Fruit fly (Drosophila melanogaster): Measurements from ENCODE around the gene hop.

hop gene

DNA sequence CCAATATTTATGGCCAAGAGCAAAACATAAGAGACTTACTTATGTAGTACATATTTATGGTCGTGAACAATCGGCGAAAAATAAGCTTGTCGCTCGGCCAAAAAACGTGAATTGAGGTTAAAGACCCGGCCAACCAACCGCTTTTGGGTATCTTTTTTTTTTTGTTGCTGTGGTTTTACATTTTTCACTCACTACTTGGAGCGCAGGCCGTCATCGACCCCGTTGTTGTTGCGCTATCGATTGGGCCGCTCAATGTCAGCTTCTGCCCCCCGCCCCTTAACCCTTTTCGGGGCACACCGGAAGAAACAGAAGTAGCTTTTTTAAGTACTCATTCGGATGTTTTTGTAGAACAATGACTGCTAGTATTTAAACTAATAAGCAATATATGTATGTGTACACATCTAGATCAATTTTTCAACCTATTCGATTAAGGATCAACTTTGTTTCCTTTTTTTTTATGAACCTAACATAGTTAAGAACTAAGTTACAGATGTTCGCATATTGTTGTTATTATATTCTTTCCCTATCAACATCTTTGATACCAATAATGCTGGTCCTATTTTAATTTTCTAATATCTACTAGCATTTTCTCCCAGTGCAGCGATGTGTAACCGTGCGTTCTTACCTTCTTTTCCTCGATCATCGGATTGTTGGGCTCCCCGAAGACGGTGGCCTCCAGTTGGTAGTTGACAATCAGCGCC lies 29.7 kb downstream of the hop start (continued):
- TF ChIP-seq Hr4 (GFP tag; optimal IDR thresholded peaks at IDR 0.05), result no peak
- peak; percentile 68 for TF ChIP-seq CG31627 (GFP tag; optimal IDR thresholded peaks at IDR 0.05)
- peak; percentile 51 for TF ChIP-seq CG11902 (GFP tag; optimal IDR thresholded peaks at IDR 0.05)
- TF ChIP-seq OdsH (GFP tag; optimal IDR thresholded peaks at IDR 0.05), result no peak
- no peak for TF ChIP-seq vri (GFP tag; optimal IDR thresholded peaks at IDR 0.05)
- no peak for TF ChIP-seq Eip93F (GFP tag; optimal IDR thresholded peaks at IDR 0.05)
- TF ChIP-seq net (GFP tag; optimal IDR thresholded peaks at IDR 0.05), result no peak
- no peak for TF ChIP-seq CG10669 (GFP tag; optimal IDR thresholded peaks at IDR 0.05)
- peak; percentile 64 for TF ChIP-seq CG15336 (GFP tag; IDR thresholded peaks at IDR 0.05)
- TF ChIP-seq CG7368 (GFP tag; optimal IDR thresholded peaks at IDR 0.05), result no peak
- TF ChIP-seq topi (GFP tag; optimal IDR thresholded peaks at IDR 0.05), result no peak
- no peak for TF ChIP-seq Hr38 (GFP tag; optimal IDR thresholded peaks at IDR 0.05)
- peak in 1 of 2 experiments; percentile 30 for TF ChIP-seq salr (GFP tag; optimal IDR thresholded peaks at IDR 0.05)
- peak; percentile 38; the same call in 1 of the 2 replicates for TF ChIP-seq Gug (GFP tag; IDR thresholded peaks at IDR 0.05)
- TF ChIP-seq Ets21C (GFP tag; optimal IDR thresholded peaks at IDR 0.05), result peak; percentile 51
- TF ChIP-seq CG11294 (GFP tag; IDR thresholded peaks at IDR 0.05), result no peak
- TF ChIP-seq CG1621 (tag; optimal IDR thresholded peaks at IDR 0.05), result no peak

DNA sequence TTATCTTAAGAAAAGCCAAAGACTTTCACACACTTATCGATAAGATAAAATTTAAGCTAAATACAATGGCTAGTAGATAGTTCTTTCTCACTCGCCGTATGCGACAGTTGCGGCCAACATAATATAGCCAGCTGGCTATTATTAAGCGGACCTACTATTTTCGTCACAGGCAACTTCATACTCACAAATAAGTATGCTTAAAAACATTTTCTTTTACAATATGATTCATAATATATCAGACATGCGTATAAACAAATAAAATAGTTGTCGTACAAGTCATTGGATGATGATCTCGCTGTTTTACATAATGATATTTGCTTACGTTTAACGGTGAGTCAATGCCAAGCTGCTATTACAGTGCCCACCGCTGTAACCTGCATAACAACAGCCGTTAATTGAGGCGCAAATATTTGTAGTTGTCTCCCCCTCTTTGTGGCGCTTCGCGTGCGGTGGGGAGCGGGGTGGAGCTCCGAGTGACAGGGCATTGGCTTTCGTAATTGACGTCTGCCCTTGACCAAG lies 41.6 kb downstream of the hop start:
- TF ChIP-seq CG11902 (GFP tag; optimal IDR thresholded peaks at IDR 0.05) (peak; percentile 59), eg (GFP tag; IDR thresholded peaks at IDR 0.05) (peak; percentile 76), CG10631 (GFP tag; optimal IDR thresholded peaks at IDR 0.05) (peak; percentile 72), spab (GFP tag; optimal IDR thresholded peaks at IDR 0.05) (peak; percentile 51), vri (GFP tag; optimal IDR thresholded peaks at IDR 0.05) (peak; percentile 65), topi (GFP tag; optimal IDR thresholded peaks at IDR 0.05) (peak; percentile 72), CG3032 (tag; optimal IDR thresholded peaks at IDR 0.05) (peak; percentile 68), CG1621 (tag; optimal IDR thresholded peaks at IDR 0.05) (peak; percentile 74), Gug (GFP tag; IDR thresholded peaks at IDR 0.05) (peak; percentile 58; the same call in 1 of the 2 replicates), achi (GFP tag; optimal IDR thresholded peaks at IDR 0.05) (peak; percentile 65), Eip75B (GFP tag; optimal IDR thresholded peaks at IDR 0.05) (peak; percentile 73), CG6792 (GFP tag; optimal IDR thresholded peaks at IDR 0.05) (peak; percentile 72), Ets96B (tag; optimal IDR thresholded peaks at IDR 0.05) (peak; percentile 72), CG10669 (GFP tag; optimal IDR thresholded peaks at IDR 0.05) (peak; percentile 79), Ets21C (GFP tag; optimal IDR thresholded peaks at IDR 0.05) (peak; percentile 58), Met (GFP tag; optimal IDR thresholded peaks at IDR 0.05) (peak; percentile 75), Hr39 (GFP tag; optimal IDR thresholded peaks at IDR 0.05) (peak; percentile 68), CG16779 (tag; optimal IDR thresholded peaks at IDR 0.05) (peak; percentile 59), net (GFP tag; optimal IDR thresholded peaks at IDR 0.05) (peak; percentile 74), Lpt (GFP tag; optimal IDR thresholded peaks at IDR 0.05) (peak; percentile 27), CG32006 (GFP tag; optimal IDR thresholded peaks at IDR 0.05) (peak; percentile 84), fd59A (GFP tag; optimal IDR thresholded peaks at IDR 0.05) (peak; percentile 72), CG34406 (GFP tag; optimal IDR thresholded peaks at IDR 0.05) (peak; percentile 61), dac (GFP tag; optimal IDR thresholded peaks at IDR 0.05) (peak; percentile 39), CG6276 (GFP tag; optimal IDR thresholded peaks at IDR 0.05) (peak; percentile 79), Sox14 (GFP tag; optimal IDR thresholded peaks at IDR 0.05) (peak; percentile 77), Eip78C (GFP tag) (peak; percentile 95), ss (GFP tag; optimal IDR thresholded peaks at IDR 0.05) (peak in 1 of 2 experiments; percentile 52), CG8319 (GFP tag; optimal IDR thresholded peaks at IDR 0.05) (peak; percentile 33), salr (GFP tag; optimal IDR thresholded peaks at IDR 0.05) (peak in 1 of 2 experiments; percentile 54), lz (GFP tag; optimal IDR thresholded peaks at IDR 0.05) (peak; percentile 68), cyc (GFP tag; optimal IDR thresholded peaks at IDR 0.05) (peak; percentile 62), acj6 (GFP tag; optimal IDR thresholded peaks at IDR 0.05) (peak; percentile 81), CG6163 (GFP tag; IDR thresholded peaks at IDR 0.05) (peak; percentile 72), CG8632 (GFP tag; optimal IDR thresholded peaks at IDR 0.05) (peak; percentile 60), CG7368 (GFP tag; optimal IDR thresholded peaks at IDR 0.05) (peak; percentile 43), OdsH (GFP tag; optimal IDR thresholded peaks at IDR 0.05) (peak; percentile 78), Eip93F (GFP tag; optimal IDR thresholded peaks at IDR 0.05) (no peak), Smox (GFP tag; optimal IDR thresholded peaks at IDR 0.05) (peak; percentile 70), Blimp-1 (GFP tag; optimal IDR thresholded peaks at IDR 0.05) (peak; percentile 65), Hr4 (GFP tag; optimal IDR thresholded peaks at IDR 0.05) (peak; percentile 84), svp (GFP tag) (peak; percentile 91), fkh (GFP tag; optimal IDR thresholded peaks at IDR 0.05) (peak; percentile 97)

All from whole organism, prepupa.